Worm (Caenorhabditis elegans): ENCODE data around the gene adr-2.
A peak's percentile ranks its signal among the peaks of the same experiment; 100 is the strongest.

Gene adr-2

ce11 chrIII:7232782-7233181, at the start of gene adr-2:
adr-2 (minus strand) TSS chrIII:7232882.
- no peak for TF ChIP-seq flt-1 (GFP tag; IDR thresholded peaks at IDR 0.05)
- no peak for TF ChIP-seq ref-1 (GFP tag; conservative IDR thresholded peaks at IDR 0.05)
- no peak for TF ChIP-seq tab-1 (GFP tag; IDR thresholded peaks at IDR 0.05)
- no peak for TF ChIP-seq cog-1 (tag; optimal IDR thresholded peaks at IDR 0.05)

- TF ChIP-seq klf-2 (GFP tag; conservative IDR thresholded peaks at IDR 0.05), result no peak
- TF ChIP-seq ztf-29 (GFP tag; IDR thresholded peaks at IDR 0.05), result no peak
- TF ChIP-seq tab-1 (GFP tag; IDR thresholded peaks at IDR 0.05), result no peak
- TF ChIP-seq cog-1 (tag; optimal IDR thresholded peaks at IDR 0.05), result no peak
- TF ChIP-seq T22C8.4 (GFP tag; IDR thresholded peaks at IDR 0.05), result no peak
- TF ChIP-seq flt-1 (GFP tag; IDR thresholded peaks at IDR 0.05), result no peak
- no peak for TF ChIP-seq ztf-23 (GFP tag; IDR thresholded peaks at IDR 0.05)
- TF ChIP-seq ref-1 (GFP tag; conservative IDR thresholded peaks at IDR 0.05), result no peak
These were observed 48.5 kb upstream of the adr-2 start, which contains the start of gene B0361.3 for ce11 chrIII:7281179-7281578. B0361.3 (plus strand) TSS chrIII:7281462.

ce11 chrIII:7278491-7278890, 45.8 kb upstream of the adr-2 start:
- no peak for TF ChIP-seq T22C8.4 (GFP tag; IDR thresholded peaks at IDR 0.05)
- TF ChIP-seq cog-1 (tag; optimal IDR thresholded peaks at IDR 0.05), result no peak
- no peak for TF ChIP-seq ref-1 (GFP tag; conservative IDR thresholded peaks at IDR 0.05)
- no peak for TF ChIP-seq ztf-23 (GFP tag; IDR thresholded peaks at IDR 0.05)
- TF ChIP-seq flt-1 (GFP tag; IDR thresholded peaks at IDR 0.05), result no peak
- TF ChIP-seq tab-1 (GFP tag; IDR thresholded peaks at IDR 0.05), result no peak
- TF ChIP-seq ztf-29 (GFP tag; IDR thresholded peaks at IDR 0.05), result no peak
- TF ChIP-seq klf-2 (GFP tag; conservative IDR thresholded peaks at IDR 0.05), result no peak

- TF ChIP-seq ztf-29 (GFP tag; IDR thresholded peaks at IDR 0.05), result no peak
- no peak for TF ChIP-seq T22C8.4 (GFP tag; IDR thresholded peaks at IDR 0.05)
- TF ChIP-seq ref-1 (GFP tag; conservative IDR thresholded peaks at IDR 0.05), result no peak
- no peak for TF ChIP-seq cog-1 (tag; optimal IDR thresholded peaks at IDR 0.05)
- no peak for TF ChIP-seq tab-1 (GFP tag; IDR thresholded peaks at IDR 0.05)
- TF ChIP-seq klf-2 (GFP tag; conservative IDR thresholded peaks at IDR 0.05), result no peak
- no peak for TF ChIP-seq med-1 (GFP tag; optimal IDR thresholded peaks at IDR 0.05; ENCODE audit: insufficient read depth)
- no peak for TF ChIP-seq ztf-23 (GFP tag; IDR thresholded peaks at IDR 0.05)
- no peak for TF ChIP-seq flt-1 (GFP tag; IDR thresholded peaks at IDR 0.05)
These were observed 44.5 kb upstream of the adr-2 start, which contains the start of the genes spot-1 and B0361.11 for ce11 chrIII:7277228-7277627. spot-1 (minus strand) TSS chrIII:7277274. B0361.11 (plus strand) TSS chrIII:7277599.

ce11 chrIII:7275296-7275695, 42.6 kb upstream of the adr-2 start, which contains the start of gene psd-1:
psd-1 (minus strand) TSS chrIII:7275396.
- TF ChIP-seq T22C8.4 (GFP tag; IDR thresholded peaks at IDR 0.05), result no peak
- TF ChIP-seq ztf-23 (GFP tag; IDR thresholded peaks at IDR 0.05), result no peak
- TF ChIP-seq flt-1 (GFP tag; IDR thresholded peaks at IDR 0.05), result no peak
- TF ChIP-seq tab-1 (GFP tag; IDR thresholded peaks at IDR 0.05), result no peak
- no peak for TF ChIP-seq ztf-29 (GFP tag; IDR thresholded peaks at IDR 0.05)
- TF ChIP-seq ref-1 (GFP tag; conservative IDR thresholded peaks at IDR 0.05), result no peak
- TF ChIP-seq med-1 (GFP tag; optimal IDR thresholded peaks at IDR 0.05; ENCODE audit: insufficient read depth), result no peak
- TF ChIP-seq klf-2 (GFP tag; conservative IDR thresholded peaks at IDR 0.05), result no peak
- no peak for TF ChIP-seq cog-1 (tag; optimal IDR thresholded peaks at IDR 0.05)

ce11 chrIII:7273718-7274117, 41.0 kb upstream of the adr-2 start:
- TF ChIP-seq klf-2 (GFP tag; conservative IDR thresholded peaks at IDR 0.05) (no peak), tab-1 (GFP tag; IDR thresholded peaks at IDR 0.05) (no peak), ztf-29 (GFP tag; IDR thresholded peaks at IDR 0.05) (no peak), flt-1 (GFP tag; IDR thresholded peaks at IDR 0.05) (no peak), ztf-23 (GFP tag; IDR thresholded peaks at IDR 0.05) (no peak), ref-1 (GFP tag; conservative IDR thresholded peaks at IDR 0.05) (no peak), cog-1 (tag; optimal IDR thresholded peaks at IDR 0.05) (no peak), T22C8.4 (GFP tag; IDR thresholded peaks at IDR 0.05) (no peak), med-1 (GFP tag; optimal IDR thresholded peaks at IDR 0.05; ENCODE audit: insufficient read depth) (no peak)

- no peak for TF ChIP-seq ztf-29 (GFP tag; IDR thresholded peaks at IDR 0.05)
- no peak for TF ChIP-seq med-1 (GFP tag; optimal IDR thresholded peaks at IDR 0.05; ENCODE audit: insufficient read depth)
- no peak for TF ChIP-seq cog-1 (tag; optimal IDR thresholded peaks at IDR 0.05)
- TF ChIP-seq klf-2 (GFP tag; conservative IDR thresholded peaks at IDR 0.05), result no peak
- TF ChIP-seq flt-1 (GFP tag; IDR thresholded peaks at IDR 0.05), result no peak
These were observed 40.1 kb upstream of the adr-2 start for ce11 chrIII:7272828-7273227.

- TF ChIP-seq ref-1 (GFP tag; conservative IDR thresholded peaks at IDR 0.05), result no peak
- no peak for TF ChIP-seq ztf-29 (GFP tag; IDR thresholded peaks at IDR 0.05)
- TF ChIP-seq cog-1 (tag; optimal IDR thresholded peaks at IDR 0.05), result peak; percentile 15
- 0 out of 2 replicates have a peak, but pooled peaks have one; percentile 46 for TF ChIP-seq flt-1 (GFP tag; IDR thresholded peaks at IDR 0.05)
- no peak for TF ChIP-seq klf-2 (GFP tag; conservative IDR thresholded peaks at IDR 0.05)
These were observed 39.4 kb upstream of the adr-2 start for ce11 chrIII:7272088-7272487.

- TF ChIP-seq ref-1 (GFP tag; conservative IDR thresholded peaks at IDR 0.05), result no peak
- no peak for TF ChIP-seq ztf-23 (GFP tag; IDR thresholded peaks at IDR 0.05)
- TF ChIP-seq flt-1 (GFP tag; IDR thresholded peaks at IDR 0.05), result no peak
- TF ChIP-seq ztf-29 (GFP tag; IDR thresholded peaks at IDR 0.05), result no peak
- no peak for TF ChIP-seq cog-1 (tag; optimal IDR thresholded peaks at IDR 0.05)
- no peak for TF ChIP-seq tab-1 (GFP tag; IDR thresholded peaks at IDR 0.05)
- no peak for TF ChIP-seq klf-2 (GFP tag; conservative IDR thresholded peaks at IDR 0.05)
- TF ChIP-seq T22C8.4 (GFP tag; IDR thresholded peaks at IDR 0.05), result no peak
- no peak for TF ChIP-seq med-1 (GFP tag; optimal IDR thresholded peaks at IDR 0.05; ENCODE audit: insufficient read depth)
These were observed 38.4 kb upstream of the adr-2 start for ce11 chrIII:7271083-7271482.

- TF ChIP-seq ztf-23 (GFP tag; IDR thresholded peaks at IDR 0.05) (no peak), cog-1 (tag; optimal IDR thresholded peaks at IDR 0.05) (no peak), tab-1 (GFP tag; IDR thresholded peaks at IDR 0.05) (no peak), med-1 (GFP tag; optimal IDR thresholded peaks at IDR 0.05; ENCODE audit: insufficient read depth) (no peak), T22C8.4 (GFP tag; IDR thresholded peaks at IDR 0.05) (no peak), ref-1 (GFP tag; conservative IDR thresholded peaks at IDR 0.05) (no peak), ztf-29 (GFP tag; IDR thresholded peaks at IDR 0.05) (no peak), klf-2 (GFP tag; conservative IDR thresholded peaks at IDR 0.05) (no peak), flt-1 (GFP tag; IDR thresholded peaks at IDR 0.05) (no peak)
These were observed 30.3 kb upstream of the adr-2 start for ce11 chrIII:7263028-7263427.

Data from whole organism, midembryonic.